Worm (Caenorhabditis elegans) whole organism, young adult: ENCODE measurements around the gene ZK809.1.

Experiments used
- B0019.2 ChIP-seq: fragments of 200-800 bp; sonication (Bioruptor generic); conservative IDR thresholded peaks from 2 replicates; pipeline ENCODE4 v1.3.6; 2022; ENCODE audit warnings: missing genetic modification reagents, missing genetic modification characterization, missing compliant biosample characterization
- B0035.1 ChIP-seq: sonication (generic microtip); optimal IDR thresholded peaks from 2 replicates; lab custom pipeline; 2016; ENCODE audit warnings: missing genetic modification characterization, mild to moderate bottlenecking, missing compliant biosample characterization, missing genotype, missing genetic modification reagents
- B0261.1 ChIP-seq: sonication (generic microtip); optimal IDR thresholded peaks from 2 replicates; lab custom pipeline; 2016; ENCODE audit warnings: mild to moderate bottlenecking, missing genetic modification characterization, moderate library complexity, missing compliant biosample characterization
- B0336.3 ChIP-seq: fragments of 200-800 bp; sonication (Bioruptor generic); IDR thresholded peaks from 2 replicates; pipeline ENCODE4 v1.3.6; 2022; ENCODE audit warnings: missing genetic modification characterization, missing compliant biosample characterization
- C17E4.6 ChIP-seq: fragments of 200-800 bp; sonication (Bioruptor generic); IDR thresholded peaks from 2 replicates; pipeline ENCODE4 v1.3.6; 2022; ENCODE audit warnings: missing genetic modification reagents, missing genetic modification characterization, missing compliant biosample characterization
- F10E7.11 ChIP-seq: sonication (generic microtip); optimal IDR thresholded peaks from 2 replicates; lab custom pipeline; 2017; ENCODE audit warnings: mild to moderate bottlenecking, missing genetic modification characterization, moderate library complexity, missing compliant biosample characterization
- F37B4.10 ChIP-seq: fragments of 200-800 bp; sonication (Bioruptor generic); IDR thresholded peaks from 2 replicates; pipeline ENCODE4 v1.3.6; 2022; ENCODE audit warnings: missing genetic modification characterization, missing compliant biosample characterization
- F55B11.4 ChIP-seq: sonication (generic microtip); optimal IDR thresholded peaks from 2 replicates; lab custom pipeline; 2016; ENCODE audit warnings: missing compliant biosample characterization, missing genetic modification characterization, borderline replicate concordance; ENCODE audit not compliant: insufficient read depth
- Y53G8AR.9 ChIP-seq: fragments of 200-800 bp; sonication (Bioruptor generic); conservative IDR thresholded peaks from 2 replicates; pipeline ENCODE4 v1.3.6; 2022; ENCODE audit warnings: missing genetic modification reagents, missing genetic modification characterization, missing compliant biosample characterization
- Y56A3A.18 ChIP-seq: fragments of 200-800 bp; sonication (Bioruptor generic); IDR thresholded peaks from 2 replicates; pipeline ENCODE4 v1.3.6; 2022; ENCODE audit warnings: missing genetic modification reagents, missing genetic modification characterization, missing compliant biosample characterization
- aptf-3 ChIP-seq: fragments of 200-800 bp; sonication (Bioruptor generic); IDR thresholded peaks from 2 replicates; pipeline ENCODE4 v1.3.6; 2022; ENCODE audit warnings: missing genetic modification characterization, missing compliant biosample characterization
- atf-7 ChIP-seq: sonication (generic microtip); optimal IDR thresholded peaks from 2 replicates; lab custom pipeline; 2017; ENCODE audit warnings: mild to moderate bottlenecking, missing genetic modification characterization, missing compliant biosample characterization
- attf-3 ChIP-seq: fragments of 200-800 bp; sonication (Bioruptor generic); conservative IDR thresholded peaks from 2 replicates; pipeline ENCODE4 v1.3.6; 2022; ENCODE audit warnings: missing genetic modification reagents, missing genetic modification characterization, missing compliant biosample characterization
- bed-1 ChIP-seq: fragments of 200-800 bp; sonication (Bioruptor generic); IDR thresholded peaks from 2 replicates; pipeline ENCODE4 v1.3.6; 2022; ENCODE audit warnings: missing genetic modification reagents, missing genetic modification characterization, missing compliant biosample characterization
- ccch-3 ChIP-seq: fragments of 200-800 bp; sonication (Bioruptor generic); optimal IDR thresholded peaks from 2 replicates; lab custom pipeline; 2018; ENCODE audit warnings: mild to moderate bottlenecking, missing genetic modification characterization, missing compliant biosample characterization
- cebp-1 ChIP-seq, 2 experiments: fragments of 200-800 bp in 1 of 2; sonication (Bioruptor generic) in 1 of 2; sonication (generic microtip) in 1 of 2; IDR thresholded peaks in 1 of 2; optimal IDR thresholded peaks in 1 of 2; 2 replicates each; pipeline versions ENCODE4 v1.3.6 to Lab custom; 2017 to 2022; ENCODE audit warnings: missing compliant biosample characterization in 2 of 2, missing genetic modification characterization in 2 of 2, mild to moderate bottlenecking in 1 of 2, missing genetic modification reagents in 1 of 2, moderate library complexity in 1 of 2
- ceh-100 ChIP-seq: fragments of 200-800 bp; sonication (Bioruptor generic); IDR thresholded peaks from 2 replicates; pipeline ENCODE4 v1.3.6; 2022; ENCODE audit warnings: missing genetic modification reagents, missing genetic modification characterization, missing compliant biosample characterization
- ceh-27 ChIP-seq: fragments of 200-800 bp; sonication (Bioruptor generic); optimal IDR thresholded peaks from 2 replicates; lab custom pipeline; 2018; ENCODE audit warnings: mild to moderate bottlenecking, missing genetic modification characterization, moderate library complexity, missing compliant biosample characterization
- ceh-58 ChIP-seq: fragments of 200-800 bp; sonication (Bioruptor generic); IDR thresholded peaks from 2 replicates; pipeline ENCODE4 v1.3.6; 2022; ENCODE audit warnings: missing genetic modification characterization, missing compliant biosample characterization
- dpff-1 ChIP-seq: sonication (generic microtip); optimal IDR thresholded peaks from 2 replicates; lab custom pipeline; 2017; ENCODE audit warnings: mild to moderate bottlenecking, missing genetic modification characterization, missing compliant biosample characterization
- dpl-1 ChIP-seq: fragments of 150-350 bp; optimal IDR thresholded peaks from 2 replicates; lab custom pipeline; 2014; ENCODE audit warnings: missing biosample characterization, missing genetic modification reagents, missing genetic modification characterization
- efl-1 ChIP-seq: fragments of 150-350 bp; optimal IDR thresholded peaks from 2 replicates; lab custom pipeline; 2014; ENCODE audit warnings: missing biosample characterization, missing genetic modification reagents, missing genetic modification characterization
- egl-44 ChIP-seq: fragments of 200-800 bp; sonication (Bioruptor generic); IDR thresholded peaks from 2 replicates; pipeline ENCODE4 v1.3.6; 2022; ENCODE audit warnings: missing genetic modification reagents, missing genetic modification characterization, missing compliant biosample characterization
- gei-17 ChIP-seq: fragments of 200-800 bp; sonication (Bioruptor generic); optimal IDR thresholded peaks from 2 replicates; lab custom pipeline; 2018; ENCODE audit warnings: mild to moderate bottlenecking, missing genetic modification characterization, missing compliant biosample characterization
- hmg-20 ChIP-seq: fragments of 200-800 bp; sonication (Bioruptor generic); IDR thresholded peaks from 2 replicates; pipeline ENCODE4 v1.3.6; 2022; ENCODE audit warnings: missing genetic modification reagents, missing genetic modification characterization, missing compliant biosample characterization
- let-607 ChIP-seq, 2 experiments: fragments of 200-800 bp in 1 of 2; sonication (Bioruptor generic) in 1 of 2; sonication (generic microtip) in 1 of 2; optimal IDR thresholded peaks; 2 replicates each; lab custom pipeline; 2016 to 2018; ENCODE audit warnings: mild to moderate bottlenecking in 2 of 2, missing compliant biosample characterization in 2 of 2, missing genetic modification characterization in 2 of 2, moderate library complexity in 2 of 2, missing genotype in 1 of 2
- lin-40 ChIP-seq: sonication (generic microtip); optimal IDR thresholded peaks from 2 replicates; lab custom pipeline; 2016; ENCODE audit warnings: missing genetic modification characterization, mild to moderate bottlenecking, missing compliant biosample characterization, missing genotype, missing genetic modification reagents
- lsy-27 ChIP-seq: sonication (generic microtip); optimal IDR thresholded peaks from 2 replicates; lab custom pipeline; 2017; ENCODE audit warnings: missing genetic modification characterization, mild to moderate bottlenecking, missing compliant biosample characterization, antibody characterized with exemption, missing genotype, borderline replicate concordance; ENCODE audit not compliant: insufficient read depth
- madf-10 ChIP-seq: sonication (generic microtip); optimal IDR thresholded peaks from 2 replicates; lab custom pipeline; 2016; ENCODE audit warnings: mild to moderate bottlenecking, missing genetic modification characterization, missing compliant biosample characterization
- madf-8 ChIP-seq: fragments of 200-800 bp; sonication (Bioruptor generic); conservative IDR thresholded peaks from 2 replicates; pipeline ENCODE4 v1.3.6; 2022; ENCODE audit warnings: missing genetic modification reagents, missing genetic modification characterization, missing compliant biosample characterization
- nfya-1 ChIP-seq: sonication (generic microtip); optimal IDR thresholded peaks from 2 replicates; lab custom pipeline; 2017; ENCODE audit warnings: antibody characterized with exemption, missing compliant biosample characterization, missing genetic modification characterization, borderline replicate concordance; ENCODE audit not compliant: insufficient read depth
- nfya-2 ChIP-seq: fragments of 200-800 bp; sonication (Bioruptor generic); IDR thresholded peaks from 2 replicates; pipeline ENCODE4 v1.3.6; 2022; ENCODE audit warnings: missing genetic modification reagents, missing genetic modification characterization, missing compliant biosample characterization
- nhr-120 ChIP-seq: fragments of 200-800 bp; sonication (Bioruptor generic); IDR thresholded peaks from 2 replicates; pipeline ENCODE4 v1.3.6; 2022; ENCODE audit warnings: missing genetic modification characterization, missing compliant biosample characterization
- nhr-27 ChIP-seq: fragments of 200-800 bp; sonication (Bioruptor generic); optimal IDR thresholded peaks from 2 replicates; lab custom pipeline; 2018; ENCODE audit warnings: mild to moderate bottlenecking, missing genetic modification characterization, moderate library complexity, missing compliant biosample characterization
- pha-4 ChIP-seq: fragments of 150-350 bp; sonication (generic microtip); optimal IDR thresholded peaks from 2 replicates; lab custom pipeline; 2014; ENCODE audit warnings: missing biosample characterization, missing genetic modification reagents, missing genetic modification characterization
- rec-8 ChIP-seq, 2 experiments: sonication (generic microtip); optimal IDR thresholded peaks; 2 replicates each; lab custom pipeline; 2016; ENCODE audit warnings: mild to moderate bottlenecking in 2 of 2, missing genetic modification characterization in 2 of 2, missing genetic modification reagents in 2 of 2, missing genotype in 2 of 2, missing biosample characterization in 1 of 2, missing compliant biosample characterization in 1 of 2, moderate library complexity in 1 of 2
- rpc-1 ChIP-seq, 2 experiments: fragments of 150-350 bp in 1 of 2; sonication (generic microtip) in 1 of 2; optimal IDR thresholded peaks; 2 replicates each; lab custom pipeline; 2014 to 2018; ENCODE audit warnings: missing biosample characterization in 1 of 2, missing genetic modification characterization in 1 of 2, missing genetic modification reagents in 1 of 2, missing genotype in 1 of 2
- sea-2 ChIP-seq: fragments of 200-800 bp; sonication (Bioruptor generic); IDR thresholded peaks from 2 replicates; pipeline ENCODE4 v1.3.6; 2022; ENCODE audit warnings: missing genetic modification characterization, missing compliant biosample characterization
- snpc-1.1 ChIP-seq: sonication (generic microtip); optimal IDR thresholded peaks from 2 replicates; lab custom pipeline; 2017; ENCODE audit warnings: missing genetic modification characterization, mild to moderate bottlenecking, missing compliant biosample characterization, antibody characterized with exemption, moderate library complexity, missing genotype, missing genetic modification reagents; ENCODE audit not compliant: insufficient read depth
- snpc-3.4 ChIP-seq: sonication (generic microtip); optimal IDR thresholded peaks from 2 replicates; lab custom pipeline; 2017; ENCODE audit warnings: missing genetic modification characterization, mild to moderate bottlenecking, missing compliant biosample characterization, antibody characterized with exemption, moderate library complexity, missing genotype, missing genetic modification reagents
- somi-1 ChIP-seq: fragments of 200-800 bp; sonication (Bioruptor generic); optimal IDR thresholded peaks from 2 replicates; lab custom pipeline; 2018; ENCODE audit warnings: mild to moderate bottlenecking, missing genetic modification characterization, missing compliant biosample characterization
- tbp1 ChIP-seq: fragments of 200-800 bp; sonication (Bioruptor generic); optimal IDR thresholded peaks from 2 replicates; lab custom pipeline; 2018; ENCODE audit warnings: mild to moderate bottlenecking, missing genetic modification characterization, missing compliant biosample characterization
- unc-62 ChIP-seq: fragments of 150-350 bp; optimal IDR thresholded peaks from 2 replicates; lab custom pipeline; 2014; ENCODE audit warnings: missing biosample characterization, missing genetic modification reagents, missing genetic modification characterization
- zim-3 ChIP-seq: sonication (generic microtip); optimal IDR thresholded peaks from 2 replicates; lab custom pipeline; 2017; ENCODE audit warnings: mild to moderate bottlenecking, missing genetic modification characterization, moderate library complexity, missing compliant biosample characterization
- ztf-18 ChIP-seq: sonication (generic microtip); optimal IDR thresholded peaks from 2 replicates; lab custom pipeline; 2016; ENCODE audit warnings: missing genotype, mild to moderate bottlenecking, missing genetic modification characterization, missing compliant biosample characterization
- ztf-22 ChIP-seq: fragments of 200-800 bp; sonication (Bioruptor generic); optimal IDR thresholded peaks from 2 replicates; lab custom pipeline; 2018; ENCODE audit warnings: mild to moderate bottlenecking, missing genetic modification characterization, moderate library complexity, missing compliant biosample characterization
- ztf-6 ChIP-seq: fragments of 200-800 bp; sonication (Bioruptor generic); IDR thresholded peaks from 2 replicates; pipeline ENCODE4 v1.3.6; 2022; ENCODE audit warnings: missing genetic modification reagents, missing genetic modification characterization, missing compliant biosample characterization

The ZK809.1 gene

DNA sequence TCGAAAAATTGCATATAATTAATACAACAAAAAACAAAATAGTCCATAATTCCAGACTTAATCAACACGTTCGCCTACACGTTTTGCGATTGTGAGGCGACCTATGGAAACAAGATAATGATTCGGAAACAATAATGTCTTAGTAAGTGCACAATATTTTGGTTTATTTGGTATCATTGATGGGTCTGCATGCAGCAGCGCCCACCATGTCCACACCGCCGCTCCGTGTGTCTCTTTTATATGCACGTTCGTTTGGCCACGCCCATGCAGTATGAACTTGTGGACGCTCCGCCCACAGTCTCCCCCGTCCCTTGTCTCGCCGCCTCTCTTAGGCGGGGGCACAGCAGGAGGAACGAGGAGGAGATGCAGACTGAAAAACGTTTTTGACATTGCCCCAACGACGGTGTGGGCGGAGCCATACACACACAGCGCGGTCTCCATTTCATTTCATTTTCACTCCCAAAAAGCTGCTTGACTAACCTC is 47.7 kb upstream of the ZK809.1 start, which contains the start of gene mig-38 (continued):
- TF ChIP-seq nhr-27 (tag; lab: Kevin White, UChicago) (no peak), Y53G8AR.9 (no peak; the same call in 1 of the 2 replicates), F10E7.11 (tag; lab: Kevin White, UChicago) (no peak), lin-40 (peak; percentile 52), aptf-3 (GFP tag; lab: Robert Waterston, UW) (no peak), egl-44 (GFP tag; lab: Robert Waterston, UW) (no peak), efl-1 (GFP tag; lab: Kevin White, UChicago) (no peak), B0261.1 (no peak), sea-2 (GFP tag; lab: Robert Waterston, UW) (no peak), nfya-1 (tag; lab: Kevin White, UChicago) (no peak), ztf-6 (GFP tag; lab: Robert Waterston, UW) (no peak), tbp1 (peak; percentile 10), atf-7 (peak; percentile 22), rpc-1 (optimal IDR thresholded peaks at IDR 0.05; lab: Kevin White, UChicago) (no peak), rpc-1 (tag; optimal IDR thresholded peaks at IDR 0.05; lab: Kevin White, UChicago) (no peak), nhr-120 (GFP tag; lab: Robert Waterston, UW) (no peak), madf-10 (tag; lab: Kevin White, UChicago) (no peak), gei-17 (GFP tag; lab: Kevin White, UChicago) (peak; percentile 32), hmg-20 (no peak), B0019.2 (GFP tag; lab: Robert Waterston, UW) (no peak), ztf-22 (GFP tag; lab: Kevin White, UChicago) (no peak), lsy-27 (tag; lab: Kevin White, UChicago) (no peak), ceh-100 (GFP tag; lab: Robert Waterston, UW) (no peak), snpc-3.4 (tag; lab: Kevin White, UChicago) (no peak), B0035.1 (tag; lab: Kevin White, UChicago) (no peak), let-607 (tag; optimal IDR thresholded peaks at IDR 0.05; lab: Kevin White, UChicago) (peak in 1 of 2 experiments; percentile 10), F55B11.4 (no peak), rec-8 (tag; optimal IDR thresholded peaks at IDR 0.05; lab: Kevin White, UChicago) (no peak), zim-3 (tag; lab: Kevin White, UChicago) (no peak), C17E4.6 (0 out of 2 replicates have a peak, but pooled peaks have one; percentile 20), dpff-1 (tag; lab: Kevin White, UChicago) (no peak), ceh-27 (GFP tag; lab: Kevin White, UChicago) (peak; percentile 11), unc-62 (GFP tag; lab: Kevin White, UChicago) (no peak), ceh-58 (GFP tag; lab: Robert Waterston, UW) (no peak), ztf-18 (tag; lab: Kevin White, UChicago) (no peak), cebp-1 (GFP tag; IDR thresholded peaks at IDR 0.05; lab: Robert Waterston, UW) (no peak), cebp-1 (tag; optimal IDR thresholded peaks at IDR 0.05; lab: Kevin White, UChicago) (peak; percentile 54), pha-4 (no peak), F37B4.10 (GFP tag; lab: Robert Waterston, UW) (no peak), B0336.3 (GFP tag; lab: Robert Waterston, UW) (no peak), snpc-1.1 (tag; lab: Kevin White, UChicago) (no peak), attf-3 (GFP tag; lab: Robert Waterston, UW) (no peak), nfya-2 (GFP tag; lab: Robert Waterston, UW) (no peak), Y56A3A.18 (GFP tag; lab: Robert Waterston, UW) (no peak), madf-8 (GFP tag; lab: Robert Waterston, UW) (no peak), dpl-1 (GFP tag; lab: Kevin White, UChicago) (no peak), somi-1 (GFP tag; lab: Kevin White, UChicago) (peak; percentile 22), bed-1 (GFP tag; lab: Robert Waterston, UW) (no peak), ccch-3 (GFP tag; lab: Kevin White, UChicago) (no peak)
